Fruit fly (Drosophila melanogaster) whole organism, embryonic: ENCODE measurements around the gene CG32267.
A peak's percentile ranks its signal among the peaks of the same experiment; 100 is the strongest.

Experiments
- Awh ChIP-seq: fragments of 200-800 bp; sonication (Bioruptor generic); IDR thresholded peaks from 2 replicates; pipeline ENCODE4, ENCODE4 v1.3.6; 2022; ENCODE audit warnings: missing biosample characterization, missing genetic modification characterization
- B-H2 ChIP-seq: fragments of 200-800 bp; sonication (Bioruptor generic); optimal IDR thresholded peaks from 2 replicates; lab custom pipeline; 2018; ENCODE audit warnings: missing biosample characterization, mild to moderate bottlenecking, missing genetic modification characterization
- CG11504 ChIP-seq: fragments of 200-800 bp; sonication (Bioruptor generic); optimal IDR thresholded peaks from 3 replicates; lab custom pipeline; 2019; ENCODE audit warnings: missing biosample characterization, mild to moderate bottlenecking, missing genetic modification characterization, moderate library complexity
- CG12155 ChIP-seq: fragments of 200-800 bp; sonication (Bioruptor generic); optimal IDR thresholded peaks from 3 replicates; lab custom pipeline; 2016; ENCODE audit warnings: missing biosample characterization, missing genetic modification characterization
- CG13775 ChIP-seq: fragments of 200-800 bp; sonication (Bioruptor generic); optimal IDR thresholded peaks from 3 replicates; lab custom pipeline; 2017; ENCODE audit warnings: missing biosample characterization, mild to moderate bottlenecking, missing genetic modification characterization
- CG14441 ChIP-seq: fragments of 200-800 bp; sonication (Bioruptor generic); IDR thresholded peaks from 2 replicates; pipeline ENCODE4 v1.3.6; 2022; ENCODE audit warnings: missing biosample characterization, missing genetic modification characterization
- CG17385 ChIP-seq: fragments of 200-800 bp; sonication (Bioruptor generic); optimal IDR thresholded peaks from 3 replicates; lab custom pipeline; 2018; ENCODE audit warnings: missing biosample characterization, mild to moderate bottlenecking, missing genetic modification characterization
- CG17829 ChIP-seq: fragments of 200-800 bp; optimal IDR thresholded peaks from 2 replicates; lab custom pipeline; 2019; ENCODE audit warnings: missing biosample characterization, mild to moderate bottlenecking, missing genetic modification characterization, moderate library complexity
- CG18599 ChIP-seq: fragments of 200-800 bp; sonication (Bioruptor generic); optimal IDR thresholded peaks from 3 replicates; lab custom pipeline; 2017; ENCODE audit warnings: missing biosample characterization, missing genetic modification characterization, mild to moderate bottlenecking, moderate library complexity, missing genetic modification reagents
- CG2120 ChIP-seq: fragments of 200-800 bp; sonication (Bioruptor generic); optimal IDR thresholded peaks from 3 replicates; lab custom pipeline; 2016; ENCODE audit warnings: missing biosample characterization, missing genetic modification characterization
- CG31388 ChIP-seq: fragments of 200-800 bp; sonication (Bioruptor generic); optimal IDR thresholded peaks from 2 replicates; lab custom pipeline; 2016; ENCODE audit warnings: missing biosample characterization, missing genetic modification characterization
- CG3407 ChIP-seq: fragments of 200-800 bp; sonication (Bioruptor generic); optimal IDR thresholded peaks from 2 replicates; lab custom pipeline; 2018; ENCODE audit warnings: missing biosample characterization, mild to moderate bottlenecking, missing genetic modification characterization
- CG4617 ChIP-seq: fragments of 200-800 bp; sonication (Bioruptor generic); optimal IDR thresholded peaks from 3 replicates; lab custom pipeline; 2016; ENCODE audit warnings: missing biosample characterization, missing genetic modification characterization, borderline replicate concordance
- CG4730 ChIP-seq: fragments of 200-800 bp; sonication (Bioruptor generic); IDR thresholded peaks from 2 replicates; pipeline ENCODE4 v1.3.6; 2022; ENCODE audit warnings: missing biosample characterization, missing genetic modification characterization
- CG5953 ChIP-seq: fragments of 200-800 bp; sonication (Bioruptor generic); IDR thresholded peaks from 2 replicates; pipeline ENCODE4 v1.3.6; 2022; ENCODE audit warnings: missing biosample characterization, missing genetic modification characterization
- CG7271 ChIP-seq: fragments of 200-800 bp; sonication (Bioruptor generic); optimal IDR thresholded peaks from 2 replicates; lab custom pipeline; 2018; ENCODE audit warnings: missing biosample characterization, mild to moderate bottlenecking, missing genetic modification characterization, moderate library complexity
- CG7357 ChIP-seq: fragments of 200-800 bp; sonication (Bioruptor generic); IDR thresholded peaks from 3 replicates; pipeline ENCODE4 v1.3.6; 2022; ENCODE audit warnings: missing biosample characterization, missing genetic modification characterization
- CG7745 ChIP-seq: fragments of 200-800 bp; sonication (Bioruptor generic); optimal IDR thresholded peaks from 2 replicates; lab custom pipeline; 2018; ENCODE audit warnings: missing biosample characterization, mild to moderate bottlenecking, missing genetic modification characterization, moderate library complexity
- CG7839 ChIP-seq: fragments of 200-800 bp; sonication (Bioruptor generic); optimal IDR thresholded peaks from 3 replicates; lab custom pipeline; 2018; ENCODE audit warnings: missing biosample characterization, mild to moderate bottlenecking, missing genetic modification characterization, moderate library complexity
- CG7928 ChIP-seq: fragments of 200-800 bp; sonication (Bioruptor generic); optimal IDR thresholded peaks from 2 replicates; lab custom pipeline; 2017; ENCODE audit warnings: missing biosample characterization, mild to moderate bottlenecking, missing genetic modification characterization
- CG8944 ChIP-seq: fragments of 200-800 bp; sonication (Bioruptor generic); optimal IDR thresholded peaks from 3 replicates; lab custom pipeline; 2016; ENCODE audit warnings: missing biosample characterization, missing genetic modification characterization
- CHES-1-like ChIP-seq: fragments of 200-800 bp; sonication (Bioruptor generic); optimal IDR thresholded peaks from 2 replicates; lab custom pipeline; 2016; ENCODE audit warnings: missing biosample characterization, missing genetic modification characterization
- CTCF ChIP-seq: fragments of 200-800 bp; sonication (Bioruptor generic); optimal IDR thresholded peaks from 2 replicates; lab custom pipeline; 2017; ENCODE audit warnings: missing biosample characterization, mild to moderate bottlenecking, missing genetic modification characterization, moderate library complexity
- Dfd ChIP-seq, 2 experiments: fragments of >200 bp; optimal IDR thresholded peaks; 2 replicates each; lab custom pipeline; 2017; ENCODE audit warnings: missing biosample characterization in 2 of 2, missing genetic modification characterization in 2 of 2
- Gug ChIP-seq: fragments of 200-800 bp; sonication (Bioruptor generic); IDR thresholded peaks from 4 replicates; pipeline ENCODE4 v1.3.6; 2022; ENCODE audit warnings: missing biosample characterization, missing genetic modification characterization
- H15 ChIP-seq: fragments of 200-800 bp; sonication (Bioruptor generic); IDR thresholded peaks from 3 replicates; pipeline ENCODE4 v1.3.6; 2022; ENCODE audit warnings: missing biosample characterization, missing genetic modification characterization
- Hr3 ChIP-seq: fragments of 200-800 bp; sonication (Bioruptor generic); optimal IDR thresholded peaks from 3 replicates; lab custom pipeline; 2016; ENCODE audit warnings: missing biosample characterization, missing genetic modification characterization
- Jarid2 ChIP-seq: fragments of 200-800 bp; sonication (Bioruptor generic); optimal IDR thresholded peaks from 3 replicates; lab custom pipeline; 2017; ENCODE audit warnings: mild to moderate bottlenecking, missing biosample characterization, missing genetic modification reagents, missing genetic modification characterization
- Lpt ChIP-seq: fragments of >200 bp; optimal IDR thresholded peaks from 2 replicates; lab custom pipeline; 2018; ENCODE audit warnings: missing biosample characterization, missing genetic modification characterization
- NFAT ChIP-seq: fragments of 200-800 bp; sonication (Bioruptor generic); IDR thresholded peaks from 2 replicates; pipeline ENCODE4 v1.3.6; 2022; ENCODE audit warnings: missing biosample characterization, missing genetic modification characterization
- Oaz ChIP-seq: fragments of 200-800 bp; sonication (Bioruptor generic); IDR thresholded peaks from 2 replicates; pipeline ENCODE4 v1.3.6; 2022; ENCODE audit warnings: missing biosample characterization, missing genetic modification characterization
- Optix ChIP-seq: fragments of 200-800 bp; sonication (Bioruptor generic); IDR thresholded peaks from 3 replicates; pipeline ENCODE4 v1.3.6; 2022; ENCODE audit warnings: missing biosample characterization, missing genetic modification characterization
- TFAM ChIP-seq: fragments of 200-800 bp; sonication (Bioruptor generic); optimal IDR thresholded peaks from 2 replicates; lab custom pipeline; 2017; ENCODE audit warnings: missing biosample characterization, missing genetic modification characterization, inconsistent platforms
- Trl ChIP-seq, 3 experiments: fragments of >200 bp in 2 of 3; fragments of 200-800 bp in 1 of 3; sonication (Bioruptor generic) in 1 of 3; optimal IDR thresholded peaks; 2 replicates in 1 of 3; 3 replicates in 2 of 3; lab custom pipeline; 2016 to 2017; ENCODE audit warnings: missing biosample characterization in 1 of 3, missing genetic modification characterization in 1 of 3
- Vsx1 ChIP-seq: fragments of 200-800 bp; sonication (Bioruptor generic); optimal IDR thresholded peaks from 2 replicates; lab custom pipeline; 2017; ENCODE audit warnings: missing biosample characterization, mild to moderate bottlenecking, missing genetic modification characterization, missing genetic modification reagents
- YL-1 ChIP-seq: fragments of 200-800 bp; sonication (Bioruptor generic); optimal IDR thresholded peaks from 3 replicates; lab custom pipeline; 2017; ENCODE audit warnings: missing biosample characterization, mild to moderate bottlenecking, missing genetic modification characterization
- ab ChIP-seq: fragments of 200-800 bp; sonication (Bioruptor generic); optimal IDR thresholded peaks from 2 replicates; lab custom pipeline; 2016; ENCODE audit warnings: missing biosample characterization, missing genetic modification characterization
- bab2 ChIP-seq: fragments of 200-800 bp; sonication (Bioruptor generic); optimal IDR thresholded peaks from 2 replicates; lab custom pipeline; 2016; ENCODE audit warnings: missing biosample characterization, missing genetic modification characterization
- btn ChIP-seq: fragments of 200-800 bp; sonication (Bioruptor generic); optimal IDR thresholded peaks from 2 replicates; lab custom pipeline; 2016; ENCODE audit warnings: missing biosample characterization, missing genetic modification characterization
- chinmo ChIP-seq: fragments of 200-800 bp; sonication (Bioruptor generic); IDR thresholded peaks from 4 replicates; pipeline ENCODE4 v1.3.6; 2022; ENCODE audit warnings: missing biosample characterization, missing genetic modification characterization; ENCODE audit not compliant: partially characterized antibody
- gce ChIP-seq: fragments of 200-800 bp; sonication (Bioruptor generic); IDR thresholded peaks from 3 replicates; pipeline ENCODE4 v1.3.6; 2022; ENCODE audit warnings: missing biosample characterization, missing genetic modification characterization
- gfzf ChIP-seq: fragments of 200-800 bp; sonication (Bioruptor generic); optimal IDR thresholded peaks from 2 replicates; lab custom pipeline; 2016; ENCODE audit warnings: missing biosample characterization, mild to moderate bottlenecking, missing genetic modification characterization, moderate library complexity
- grn ChIP-seq: fragments of 200-800 bp; sonication (Bioruptor generic); optimal IDR thresholded peaks from 3 replicates; lab custom pipeline; 2017; ENCODE audit warnings: missing biosample characterization, missing genetic modification characterization
- hbn ChIP-seq: fragments of 200-800 bp; sonication (Bioruptor generic); IDR thresholded peaks from 2 replicates; pipeline ENCODE4 v1.3.6; 2022; ENCODE audit warnings: missing biosample characterization, missing genetic modification characterization; ENCODE audit not compliant: partially characterized antibody
- insv ChIP-seq, 2 experiments: fragments of 200-800 bp; sonication (Bioruptor generic); optimal IDR thresholded peaks; 3 replicates each; lab custom pipeline; 2016 to 2018; ENCODE audit warnings: missing biosample characterization in 2 of 2, missing genetic modification characterization in 2 of 2
- maf-S ChIP-seq: fragments of 200-800 bp; sonication (Bioruptor generic); optimal IDR thresholded peaks from 2 replicates; lab custom pipeline; 2016; ENCODE audit warnings: missing biosample characterization, missing genetic modification characterization
- oc ChIP-seq: fragments of 200-800 bp; sonication (Bioruptor generic); optimal IDR thresholded peaks from 2 replicates; lab custom pipeline; 2018; ENCODE audit warnings: missing biosample characterization, mild to moderate bottlenecking, missing genetic modification characterization, moderate library complexity
- otp ChIP-seq: fragments of 200-800 bp; sonication (Bioruptor generic); IDR thresholded peaks from 3 replicates; pipeline ENCODE4, ENCODE4 v1.3.6; 2022; ENCODE audit warnings: missing biosample characterization, missing genetic modification characterization
- psq ChIP-seq: fragments of 200-800 bp; sonication (Bioruptor generic); optimal IDR thresholded peaks from 2 replicates; lab custom pipeline; 2017; ENCODE audit warnings: missing biosample characterization, missing genetic modification characterization
- stc ChIP-seq: fragments of 200-800 bp; sonication (Bioruptor generic); IDR thresholded peaks from 2 replicates; pipeline ENCODE4 v1.3.6; 2022; ENCODE audit warnings: missing biosample characterization, missing genetic modification characterization
- trh ChIP-seq: fragments of 200-800 bp; sonication (Bioruptor generic); optimal IDR thresholded peaks from 2 replicates; lab custom pipeline; 2016; ENCODE audit warnings: missing biosample characterization, missing genetic modification characterization
- yki ChIP-seq: fragments of >200 bp; optimal IDR thresholded peaks from 3 replicates; lab custom pipeline; 2018
- zfh1 ChIP-seq: fragments of 200-800 bp; sonication (Bioruptor generic); IDR thresholded peaks from 3 replicates; pipeline ENCODE4 v1.3.6; 2022; ENCODE audit warnings: missing biosample characterization, missing genetic modification characterization

Gene CG32267

dm6 chr3L:3471174-3471573, 739 bp downstream of the CG32267 start, which contains the start of gene CG14971 (continued):
- TF ChIP-seq CG7271 (tag; lab: Kevin White, UChicago) (no peak), Trl (optimal IDR thresholded peaks at IDR 0.05; lab: Kevin White, UChicago) (no peak), Trl (GFP tag; optimal IDR thresholded peaks at IDR 0.05; lab: Kevin White, UChicago) (peak; percentile 48), CG4730 (GFP tag; lab: Robert Waterston, UW) (no peak), oc (tag; lab: Kevin White, UChicago) (no peak), ab (GFP tag; lab: Kevin White, UChicago) (no peak), gce (GFP tag; lab: Robert Waterston, UW) (no peak), CG7745 (no peak), Gug (GFP tag; lab: Robert Waterston, UW) (peak; percentile 34; the same call in 1 of the 4 replicates), YL-1 (GFP tag; lab: Kevin White, UChicago) (peak; percentile 60), CHES-1-like (GFP tag; lab: Kevin White, UChicago) (peak; percentile 49), CTCF (no peak), hbn (GFP tag; lab: Robert Waterston, UW) (peak; percentile 78), CG18599 (GFP tag; lab: Kevin White, UChicago) (peak; percentile 53), Dfd (GFP tag; optimal IDR thresholded peaks at IDR 0.05; lab: Kevin White, UChicago) (no peak), Oaz (no peak), CG17829 (peak; percentile 48), gfzf (peak; percentile 44), yki (no peak), CG12155 (peak; percentile 3), CG31388 (GFP tag; lab: Kevin White, UChicago) (no peak), CG7928 (GFP tag; lab: Kevin White, UChicago) (peak; percentile 46), CG11504 (tag; lab: Kevin White, UChicago) (no peak), trh (GFP tag; lab: Kevin White, UChicago) (no peak), Jarid2 (GFP tag; lab: Kevin White, UChicago) (no peak), grn (GFP tag; lab: Kevin White, UChicago) (no peak), insv (GFP tag; optimal IDR thresholded peaks at IDR 0.05; lab: Kevin White, UChicago) (no peak), CG17385 (GFP tag; lab: Kevin White, UChicago) (no peak), CG7839 (tag; lab: Kevin White, UChicago) (no peak), stc (GFP tag; lab: Robert Waterston, UW) (no peak), maf-S (peak; percentile 39), B-H2 (peak; percentile 64), Vsx1 (GFP tag; lab: Kevin White, UChicago) (no peak), CG13775 (GFP tag; lab: Kevin White, UChicago) (peak; percentile 22), bab2 (GFP tag; lab: Kevin White, UChicago) (peak; percentile 37), CG5953 (GFP tag; lab: Robert Waterston, UW) (no peak), Lpt (GFP tag; lab: Kevin White, UChicago) (no peak), otp (GFP tag; lab: Robert Waterston, UW) (no peak), btn (GFP tag; lab: Kevin White, UChicago) (no peak), chinmo (GFP tag; lab: Robert Waterston, UW) (peak; percentile 83; the same call in 1 of the 4 replicates), Hr3 (GFP tag; lab: Kevin White, UChicago) (peak; percentile 9), zfh1 (GFP tag; lab: Robert Waterston, UW) (0 out of 3 replicates have a peak, but pooled peaks have one; percentile 17), CG4617 (peak; percentile 64), H15 (GFP tag; lab: Robert Waterston, UW) (no peak), NFAT (GFP tag; lab: Robert Waterston, UW) (peak; percentile 70), CG2120 (GFP tag; lab: Kevin White, UChicago) (peak; percentile 75), Awh (GFP tag; lab: Robert Waterston, UW) (no peak), CG7357 (GFP tag; lab: Robert Waterston, UW) (no peak), TFAM (GFP tag; lab: Kevin White, UChicago) (no peak), CG8944 (GFP tag; lab: Kevin White, UChicago) (peak; percentile 45), psq (GFP tag; lab: Kevin White, UChicago) (no peak), Optix (GFP tag; lab: Robert Waterston, UW) (no peak), CG14441 (peak; percentile 6; the same call in 1 of the 2 replicates), CG3407 (GFP tag; lab: Kevin White, UChicago) (no peak)
